Worm (Caenorhabditis elegans) whole organism, L3 larva: ENCODE data around the gene F45E10.2.

Experiments
- ZK546.5 ChIP-seq: sonication (generic microtip); optimal IDR thresholded peaks from 2 replicates; lab custom pipeline; 2017; ENCODE audit warnings: missing biosample characterization, missing genetic modification characterization
- ama-1 ChIP-seq: fragments of 150-350 bp; optimal IDR thresholded peaks from 2 replicates; lab custom pipeline; 2018
- elt-1 ChIP-seq: fragments of 150-350 bp; optimal IDR thresholded peaks from 2 replicates; lab custom pipeline; 2014; ENCODE audit warnings: missing biosample characterization, missing genetic modification characterization
- elt-2 ChIP-seq: sonication (generic microtip); optimal IDR thresholded peaks from 2 replicates; lab custom pipeline; 2016; ENCODE audit warnings: missing genetic modification reagents, mild to moderate bottlenecking, missing genetic modification characterization, missing compliant biosample characterization
- elt-3 ChIP-seq, 3 experiments: fragments of 150-350 bp in 1 of 3; sonication (generic microtip) in 2 of 3; optimal IDR thresholded peaks; 2 replicates in 2 of 3; 4 replicates in 1 of 3; lab custom pipeline; 2014 to 2017; ENCODE audit warnings: missing biosample characterization in 3 of 3, missing genetic modification characterization in 3 of 3
- fkh-10 ChIP-seq: sonication (generic microtip); optimal IDR thresholded peaks from 2 replicates; lab custom pipeline; 2017; ENCODE audit warnings: missing biosample characterization, missing genetic modification reagents, missing genetic modification characterization
- fkh-2 ChIP-seq: fragments of 150-350 bp; optimal IDR thresholded peaks from 2 replicates; lab custom pipeline; 2014; ENCODE audit warnings: missing biosample characterization, missing genetic modification reagents, missing genetic modification characterization
- fos-1 ChIP-seq: fragments of 150-350 bp; optimal IDR thresholded peaks from 2 replicates; lab custom pipeline; 2014; ENCODE audit warnings: missing biosample characterization, missing genetic modification characterization
- lsy-12 ChIP-seq: sonication (generic microtip); optimal IDR thresholded peaks from 2 replicates; lab custom pipeline; 2016; ENCODE audit warnings: mild to moderate bottlenecking, missing genetic modification characterization, missing compliant biosample characterization
- nhr-28 ChIP-seq: fragments of 150-350 bp; optimal IDR thresholded peaks from 2 replicates; lab custom pipeline; 2014; ENCODE audit warnings: missing biosample characterization, missing genetic modification characterization
- sea-2 ChIP-seq: fragments of 150-350 bp; sonication (generic microtip); optimal IDR thresholded peaks from 4 replicates; lab custom pipeline; 2014; ENCODE audit warnings: missing biosample characterization, missing genetic modification reagents, missing genetic modification characterization
- skn-1 ChIP-seq: fragments of 150-350 bp; optimal IDR thresholded peaks from 2 replicates; lab custom pipeline; 2014; ENCODE audit warnings: missing biosample characterization, missing genetic modification characterization

DNA sequence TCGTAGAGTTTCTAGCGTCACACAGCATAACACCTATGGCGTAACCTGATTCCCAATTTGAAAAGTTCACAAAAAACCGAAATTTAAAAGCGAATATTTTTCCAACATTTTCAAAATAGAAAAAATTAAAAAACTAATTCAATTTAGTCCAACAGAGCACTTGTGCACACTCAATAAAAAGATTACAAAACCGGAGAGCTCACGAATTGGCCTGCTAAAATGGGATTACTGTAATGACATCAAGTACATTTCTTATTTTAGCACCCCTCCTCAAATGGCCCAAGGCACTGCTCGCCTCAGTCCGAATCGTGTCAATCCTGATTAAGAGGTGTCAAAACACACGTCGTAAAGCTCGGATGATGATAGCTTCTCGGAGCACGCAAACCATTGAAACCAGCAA, 22.3 kb downstream of the F45E10.2 start:
- TF ChIP-seq fkh-2: no peak
- no peak for TF ChIP-seq sea-2 (GFP tag; lab: Kevin White, UChicago)
- TF ChIP-seq elt-1: no peak
- TF ChIP-seq fkh-10 (GFP tag; lab: Kevin White, UChicago): no peak
- no peak for TF ChIP-seq lsy-12
- no peak for TF ChIP-seq fos-1 (tag; lab: Kevin White, UChicago)
- no peak for TF ChIP-seq elt-3 (tag; optimal IDR thresholded peaks at IDR 0.05; lab: Kevin White, UChicago)
- no peak for TF ChIP-seq elt-2 (tag; lab: Kevin White, UChicago)
- no peak for TF ChIP-seq nhr-28
- no peak for TF ChIP-seq skn-1 (tag; lab: Kevin White, UChicago)
- TF ChIP-seq ama-1 (lab: Kevin White, UChicago): no peak
- no peak for TF ChIP-seq ZK546.5 (tag; lab: Kevin White, UChicago)
